Fruit fly (Drosophila melanogaster): ENCODE data around the gene CG18223.
A peak's percentile ranks its signal among the peaks of the same experiment; 100 is the strongest.

CG18223 gene

DNA sequence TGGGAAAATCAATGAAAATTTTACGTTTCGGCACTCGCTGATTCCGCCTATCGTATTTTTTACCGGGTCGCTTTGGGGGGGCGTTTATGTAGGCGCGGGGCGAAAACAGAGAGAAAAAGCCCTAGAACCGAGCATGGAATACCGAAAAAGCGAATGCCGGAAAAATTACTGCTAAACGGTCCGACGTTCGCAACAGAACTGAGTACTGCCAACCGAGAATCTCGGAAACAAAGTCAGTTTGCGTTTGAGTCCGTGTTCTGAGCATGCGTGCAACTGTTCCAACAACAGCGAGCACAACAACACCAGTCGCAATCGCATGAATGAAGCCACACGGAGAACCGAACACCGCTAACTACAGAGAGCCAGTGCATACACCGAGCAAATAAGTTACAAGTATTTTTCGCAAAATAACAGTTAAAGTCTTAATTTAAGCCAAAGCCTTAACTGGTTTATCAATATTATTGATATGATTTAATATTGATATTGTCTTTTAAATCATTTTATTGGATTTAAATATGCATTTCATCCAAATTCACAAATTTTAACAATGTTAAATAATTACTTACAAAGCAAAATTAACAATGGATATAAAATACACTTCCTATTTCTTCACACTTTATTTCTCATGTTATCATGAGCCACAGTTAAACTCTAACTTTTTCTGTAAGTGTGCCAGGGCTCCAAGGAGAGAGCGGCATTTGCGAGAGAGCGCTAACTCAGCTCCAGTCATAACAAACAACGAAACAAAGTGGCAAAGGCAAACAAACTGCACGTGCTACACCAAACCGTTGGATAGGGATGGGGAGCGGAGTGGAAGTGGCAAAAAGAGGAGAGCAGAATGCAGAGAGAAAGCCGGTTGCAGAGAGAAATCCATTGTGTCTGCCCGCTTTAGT, 29.6 kb downstream of the CG18223 start, which contains the start of gene CG3961 (continued):
- TF ChIP-seq her (GFP tag; optimal IDR thresholded peaks at IDR 0.05) (peak; percentile 60), CoRest (tag; optimal IDR thresholded peaks at IDR 0.05) (peak; percentile 99), jing (GFP tag; optimal IDR thresholded peaks at IDR 0.05) (peak; percentile 92), NC2α (GFP tag; optimal IDR thresholded peaks at IDR 0.05) (peak; percentile 80), phol (tag; optimal IDR thresholded peaks at IDR 0.05) (peak; percentile 99), kah (GFP tag; optimal IDR thresholded peaks at IDR 0.05) (peak; percentile 94), MBD-R2 (GFP tag; IDR thresholded peaks at IDR 0.05) (peak; percentile 44; the same call in 1 of the 2 replicates), abd-A (tag; optimal IDR thresholded peaks at IDR 0.05) (peak; percentile 13), lmd (GFP tag; IDR thresholded peaks at IDR 0.05) (peak; percentile 94), Doc2 (GFP tag; IDR thresholded peaks at IDR 0.05) (no peak), CG2678 (tag; optimal IDR thresholded peaks at IDR 0.05) (peak; percentile 99), fru (optimal IDR thresholded peaks at IDR 0.05) (no peak), CG15011 (GFP tag; optimal IDR thresholded peaks at IDR 0.05) (peak; percentile 97), exex (tag; optimal IDR thresholded peaks at IDR 0.05) (peak; percentile 76), CG17802 (tag; optimal IDR thresholded peaks at IDR 0.05) (peak; percentile 74), Hand (GFP tag; optimal IDR thresholded peaks at IDR 0.05) (peak; percentile 96), pita (GFP tag; optimal IDR thresholded peaks at IDR 0.05) (no peak), Aef1 (GFP tag; IDR thresholded peaks at IDR 0.05) (peak; percentile 84), gce (GFP tag; IDR thresholded peaks at IDR 0.05) (peak; percentile 74; the same call in 1 of the 3 replicates), CG11560 (tag; IDR thresholded peaks at IDR 0.05) (peak; percentile 84; the same call in 2 of the 3 replicates), Optix (GFP tag; IDR thresholded peaks at IDR 0.05) (no peak), CG2202 (tag; optimal IDR thresholded peaks at IDR 0.05) (peak; percentile 98), z (GFP tag; IDR thresholded peaks at IDR 0.05) (0 out of 3 replicates have a peak, but pooled peaks have one; percentile 10), CG6765 (GFP tag; optimal IDR thresholded peaks at IDR 0.05) (peak; percentile 92), fd64A (GFP tag; optimal IDR thresholded peaks at IDR 0.05) (peak; percentile 90), D (optimal IDR thresholded peaks at IDR 0.05) (no peak), D (GFP tag; optimal IDR thresholded peaks at IDR 0.05) (peak; percentile 99), seq (GFP tag; IDR thresholded peaks at IDR 0.05) (peak; percentile 89), croc (GFP tag; conservative IDR thresholded peaks at IDR 0.05) (peak; percentile 96), sima (GFP tag; optimal IDR thresholded peaks at IDR 0.05) (peak; percentile 30), CG30403 (GFP tag; optimal IDR thresholded peaks at IDR 0.05) (peak; percentile 99), hth (optimal IDR thresholded peaks at IDR 0.05) (no peak), H2.0 (GFP tag; IDR thresholded peaks at IDR 0.05) (peak; percentile 88), CG14667 (GFP tag; IDR thresholded peaks at IDR 0.05) (peak; percentile 86; the same call in 1 of the 2 replicates), insv (GFP tag; optimal IDR thresholded peaks at IDR 0.05) (peak in 1 of 2 experiments; percentile 74), CG4617 (GFP tag; optimal IDR thresholded peaks at IDR 0.05; ENCODE audit: borderline replicate concordance) (peak; percentile 90), Side (GFP tag; optimal IDR thresholded peaks at IDR 0.05) (peak; percentile 40), TFAM (GFP tag; optimal IDR thresholded peaks at IDR 0.05) (peak; percentile 88), Nf-YB (GFP tag; optimal IDR thresholded peaks at IDR 0.05) (peak; percentile 89), cg (GFP tag; optimal IDR thresholded peaks at IDR 0.05) (no peak), Myb (GFP tag; optimal IDR thresholded peaks at IDR 0.05) (peak; percentile 58), YL-1 (GFP tag; optimal IDR thresholded peaks at IDR 0.05) (peak; percentile 88), caup (GFP tag; optimal IDR thresholded peaks at IDR 0.05; ENCODE audit: severe bottlenecking) (peak; percentile 94), CG8281 (tag; optimal IDR thresholded peaks at IDR 0.05) (peak; percentile 91), CG7987 (GFP tag; optimal IDR thresholded peaks at IDR 0.05) (peak; percentile 90), inv (GFP tag; IDR thresholded peaks at IDR 0.05; ENCODE audit: partially characterized antibody) (no peak), luna (GFP tag; optimal IDR thresholded peaks at IDR 0.05) (peak; percentile 59), CHES-1-like (GFP tag; optimal IDR thresholded peaks at IDR 0.05) (peak; percentile 83), CG17829 (tag; optimal IDR thresholded peaks at IDR 0.05) (peak; percentile 99)
